Worm (Caenorhabditis elegans): ENCODE data around the gene T10B5.8.

T10B5.8 gene

DNA sequence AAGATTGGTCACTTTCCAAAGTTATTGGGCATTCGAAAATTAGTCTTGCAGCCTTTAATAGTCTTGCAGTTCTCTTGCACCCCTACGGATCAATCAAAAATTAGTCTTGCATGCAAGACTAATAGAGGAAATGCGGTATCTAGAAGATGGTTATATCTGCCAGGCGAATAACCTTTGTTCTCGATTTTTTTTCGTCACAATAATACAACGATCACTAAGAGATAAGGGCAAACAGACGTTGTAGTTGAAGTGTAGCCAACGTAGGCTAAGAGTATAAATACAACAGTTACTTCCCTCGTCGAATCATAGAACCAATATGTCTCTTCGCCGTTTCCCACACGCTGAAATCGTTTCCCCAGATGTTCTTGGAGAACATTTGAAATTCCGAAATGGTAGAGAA, at the start of gene T10B5.8:
TSS of gene T10B5.8 (plus strand) at position 301 of the 400 bp plus-strand sequence.
- TF ChIP-seq atf-7 (tag; optimal IDR thresholded peaks at IDR 0.05) (no peak), zfh-2 (GFP tag; conservative IDR thresholded peaks at IDR 0.05) (no peak), mcd-1 (GFP tag; IDR thresholded peaks at IDR 0.05) (no peak), Y53F4B.3 (GFP tag; IDR thresholded peaks at IDR 0.05) (no peak), Y56A3A.18 (GFP tag; IDR thresholded peaks at IDR 0.05) (no peak), unc-62 (GFP tag; optimal IDR thresholded peaks at IDR 0.05) (no peak), C06A6.2 (GFP tag; conservative IDR thresholded peaks at IDR 0.05) (no peak), Y95B8A.8 (GFP tag; IDR thresholded peaks at IDR 0.05) (no peak), lag-1 (GFP tag; IDR thresholded peaks at IDR 0.05) (no peak), efl-1 (GFP tag; optimal IDR thresholded peaks at IDR 0.05) (no peak), ztf-3 (GFP tag; optimal IDR thresholded peaks at IDR 0.05) (no peak), dox-1 (GFP tag; IDR thresholded peaks at IDR 0.05) (no peak), ceh-40 (GFP tag; IDR thresholded peaks at IDR 0.05) (no peak), F52B5.7 (tag; optimal IDR thresholded peaks at IDR 0.05) (no peak)

DNA sequence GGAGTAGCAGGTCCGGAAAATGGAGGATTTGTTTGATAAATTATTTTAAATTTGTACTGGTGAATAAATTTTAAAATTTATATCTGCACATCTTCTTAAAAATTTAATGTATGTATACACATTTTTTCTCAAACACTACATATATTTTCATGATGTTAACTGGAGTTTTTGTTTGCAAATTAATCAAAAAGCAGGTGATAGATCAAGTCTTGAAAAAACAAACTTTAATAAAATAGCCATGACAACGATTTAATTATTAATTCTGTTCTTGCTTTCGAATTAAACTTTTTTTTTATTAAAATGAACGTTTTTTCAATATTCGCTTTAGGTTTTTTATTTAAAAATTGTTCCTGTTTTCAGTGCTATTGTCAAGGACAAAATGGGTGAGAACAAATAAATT, 47.6 kb upstream of the T10B5.8 start, which contains the start of gene F36H9.1:
TSS of gene F36H9.1 (plus strand) at position 301 of the 400 bp plus-strand sequence.
- TF ChIP-seq C06A6.2 (GFP tag; conservative IDR thresholded peaks at IDR 0.05) = no peak
- TF ChIP-seq F10E7.11 (tag; optimal IDR thresholded peaks at IDR 0.05) = no peak
- TF ChIP-seq tbp1 (GFP tag; optimal IDR thresholded peaks at IDR 0.05) = no peak
- TF ChIP-seq dpl-1 (GFP tag; optimal IDR thresholded peaks at IDR 0.05) = no peak
- no peak for TF ChIP-seq cebp-2 (GFP tag; IDR thresholded peaks at IDR 0.05)
- TF ChIP-seq madf-6 (GFP tag; IDR thresholded peaks at IDR 0.05) = no peak
- TF ChIP-seq lin-54 (GFP tag; optimal IDR thresholded peaks at IDR 0.05) = no peak
- no peak for TF ChIP-seq nhr-27 (tag; optimal IDR thresholded peaks at IDR 0.05)
- no peak for TF ChIP-seq ama-1 (optimal IDR thresholded peaks at IDR 0.05)
- no peak for TF ChIP-seq ama-1 (GFP tag; optimal IDR thresholded peaks at IDR 0.05)
- no peak for TF ChIP-seq F57A8.1 (GFP tag; optimal IDR thresholded peaks at IDR 0.05)

DNA sequence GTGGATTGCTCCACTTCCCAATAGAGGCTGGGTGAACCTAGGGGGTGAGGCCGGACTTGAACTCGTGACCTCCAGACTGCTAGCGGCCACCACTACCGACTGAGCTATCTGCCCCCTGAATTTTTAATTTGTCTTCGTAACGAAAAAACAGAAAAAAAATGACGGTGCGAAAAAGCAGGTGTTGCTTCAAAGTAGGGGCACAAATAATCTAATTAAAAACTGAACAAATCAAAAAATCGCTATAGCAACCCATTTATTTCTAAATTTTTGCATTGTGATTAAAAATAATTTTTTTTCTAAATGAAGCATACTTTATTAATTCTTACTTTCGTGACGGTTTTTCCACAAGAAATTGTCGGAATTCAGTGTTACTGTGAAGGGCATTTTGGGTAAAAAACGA, 43.9 kb upstream of the T10B5.8 start, which contains the start of gene F36H9.10:
TSS of gene F36H9.10 (plus strand) at position 301 of the 400 bp plus-strand sequence.
- no peak for TF ChIP-seq T07F8.4 (tag; optimal IDR thresholded peaks at IDR 0.05)
- no peak for TF ChIP-seq rpc-1 (optimal IDR thresholded peaks at IDR 0.05)
- peak; percentile 62 for TF ChIP-seq rpc-1 (tag; optimal IDR thresholded peaks at IDR 0.05)
- TF ChIP-seq D2030.7 (GFP tag; IDR thresholded peaks at IDR 0.05) = peak; percentile 41; the same call in 1 of the 2 replicates
- peak; percentile 34 for TF ChIP-seq tbp1 (GFP tag; optimal IDR thresholded peaks at IDR 0.05)

DNA sequence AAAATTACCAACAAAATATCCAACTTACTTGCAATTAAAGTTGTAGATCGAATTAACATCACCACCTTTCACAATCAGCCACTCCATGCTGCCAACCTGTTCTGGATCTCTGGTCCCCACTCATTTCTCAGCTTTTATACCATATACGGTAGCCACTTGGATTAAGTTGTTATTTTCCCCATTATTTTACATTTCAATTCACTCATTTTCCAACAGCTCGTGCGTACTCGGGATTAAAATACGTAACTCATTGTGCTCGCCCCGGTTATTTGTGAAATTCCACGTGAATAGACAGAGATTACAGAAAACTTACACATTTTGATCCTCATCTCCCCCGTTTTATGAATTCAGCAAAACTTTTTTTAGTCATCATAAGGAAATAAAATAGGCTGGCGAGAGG, 38.8 kb upstream of the T10B5.8 start, which contains the start of gene srt-41:
TSS of gene srt-41 (minus strand) at position 101 of the 400 bp plus-strand sequence.
- no peak for TF ChIP-seq Y79H2A.3 (GFP tag; conservative IDR thresholded peaks at IDR 0.05)
- no peak for TF ChIP-seq mel-28 (tag; optimal IDR thresholded peaks at IDR 0.05; ENCODE audit: borderline replicate concordance)
- TF ChIP-seq fkh-3 (tag; optimal IDR thresholded peaks at IDR 0.05) = no peak
- no peak for TF ChIP-seq F55B11.4 (tag; optimal IDR thresholded peaks at IDR 0.05; ENCODE audit: borderline replicate concordance, insufficient read depth)
- no peak for TF ChIP-seq bed-1 (GFP tag; IDR thresholded peaks at IDR 0.05)

DNA sequence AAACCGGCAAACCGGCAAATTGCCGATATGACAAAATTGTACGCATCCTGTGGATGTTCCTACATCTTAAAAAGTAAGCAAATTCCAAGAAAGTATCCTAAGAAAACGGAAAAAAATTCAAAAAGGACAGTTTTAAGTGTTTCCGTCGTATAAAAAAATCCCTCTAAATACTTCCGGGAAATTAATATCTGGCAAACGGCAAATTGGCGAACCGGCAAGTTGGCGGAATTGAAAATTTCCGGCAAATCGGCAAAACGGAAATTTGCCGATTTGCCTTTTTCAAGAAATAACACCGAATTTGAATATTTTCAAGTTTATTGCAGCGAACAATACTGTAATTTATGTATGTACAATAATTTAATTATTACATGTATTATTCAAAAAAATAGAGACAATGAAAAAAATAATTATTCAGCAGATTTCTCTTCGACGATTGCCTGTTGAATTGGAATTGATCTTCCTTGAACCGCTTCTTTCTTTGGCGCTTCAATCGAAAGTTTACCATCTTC, 37.8 kb upstream of the T10B5.8 start:
- no peak for TF ChIP-seq nfyb-1 (GFP tag; IDR thresholded peaks at IDR 0.05)
- TF ChIP-seq ztf-26 (tag; optimal IDR thresholded peaks at IDR 0.05) = no peak
- no peak for TF ChIP-seq lin-54 (GFP tag; optimal IDR thresholded peaks at IDR 0.05)
- no peak for TF ChIP-seq ztf-6 (GFP tag; IDR thresholded peaks at IDR 0.05)
- no peak for TF ChIP-seq B0019.2 (GFP tag; conservative IDR thresholded peaks at IDR 0.05)
- TF ChIP-seq repo-1 (tag; optimal IDR thresholded peaks at IDR 0.05) = peak; percentile 5
- no peak for TF ChIP-seq madf-8 (GFP tag; conservative IDR thresholded peaks at IDR 0.05)
- peak; percentile 5 for TF ChIP-seq nhr-80 (tag; optimal IDR thresholded peaks at IDR 0.05)
- TF ChIP-seq zfh-2 (GFP tag; conservative IDR thresholded peaks at IDR 0.05) = no peak
- no peak for TF ChIP-seq ztf-22 (GFP tag; optimal IDR thresholded peaks at IDR 0.05)
- TF ChIP-seq K11D2.4 (GFP tag; IDR thresholded peaks at IDR 0.05) = no peak
- no peak for TF ChIP-seq sptf-2 (GFP tag; optimal IDR thresholded peaks at IDR 0.05)
- no peak for TF ChIP-seq madf-3 (GFP tag; IDR thresholded peaks at IDR 0.05)
- no peak for TF ChIP-seq zim-3 (tag; optimal IDR thresholded peaks at IDR 0.05)
- TF ChIP-seq nhr-27 (tag; optimal IDR thresholded peaks at IDR 0.05) = no peak
- TF ChIP-seq Y95B8A.8 (GFP tag; IDR thresholded peaks at IDR 0.05) = no peak

Data from whole organism, young adult.